Worm (Caenorhabditis elegans) whole organism, L4/young adult: ENCODE results near the gene fkh-3.

ENCODE experiments used
- W03F9.2 ChIP-seq: fragments of 150-350 bp; optimal IDR thresholded peaks from 2 replicates; lab custom pipeline; 2014; ENCODE audit warnings: missing biosample characterization, missing genetic modification characterization
- dao-5 ChIP-seq: sonication (generic microtip); optimal IDR thresholded peaks from 2 replicates; lab custom pipeline; 2016; ENCODE audit warnings: missing genotype, missing genetic modification characterization, moderate library complexity, missing compliant biosample characterization
- him-1 ChIP-seq: sonication (generic microtip); optimal IDR thresholded peaks from 2 replicates; lab custom pipeline; 2016; ENCODE audit warnings: missing genotype, missing genetic modification reagents, missing genetic modification characterization, missing compliant biosample characterization

Gene fkh-3

DNA sequence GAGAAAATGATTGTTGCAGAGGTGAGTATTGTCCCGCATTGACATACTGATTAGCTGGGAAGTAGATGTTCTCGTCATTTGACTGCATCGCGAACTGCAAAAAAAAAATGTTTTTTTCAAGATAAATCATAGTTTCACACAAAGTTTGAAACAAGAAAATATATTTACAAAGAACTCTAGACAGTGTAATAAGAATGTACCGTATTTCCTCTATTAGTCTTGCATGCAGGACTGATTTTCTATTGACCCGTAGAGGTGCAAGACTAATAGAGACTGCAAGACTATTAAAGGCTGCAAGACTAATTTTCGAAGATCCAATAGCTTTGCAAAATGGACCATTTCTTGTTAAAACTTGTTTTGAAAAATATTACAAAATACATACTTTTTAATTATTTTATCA lies at the start of gene fkh-3:
TSS of gene fkh-3 (minus strand) at position 101 of the 400 bp plus-strand sequence.
- TF ChIP-seq dao-5 (tag; lab: Kevin White, UChicago) (no peak), W03F9.2 (tag; lab: Kevin White, UChicago) (no peak), him-1 (tag; lab: Kevin White, UChicago) (no peak)

DNA sequence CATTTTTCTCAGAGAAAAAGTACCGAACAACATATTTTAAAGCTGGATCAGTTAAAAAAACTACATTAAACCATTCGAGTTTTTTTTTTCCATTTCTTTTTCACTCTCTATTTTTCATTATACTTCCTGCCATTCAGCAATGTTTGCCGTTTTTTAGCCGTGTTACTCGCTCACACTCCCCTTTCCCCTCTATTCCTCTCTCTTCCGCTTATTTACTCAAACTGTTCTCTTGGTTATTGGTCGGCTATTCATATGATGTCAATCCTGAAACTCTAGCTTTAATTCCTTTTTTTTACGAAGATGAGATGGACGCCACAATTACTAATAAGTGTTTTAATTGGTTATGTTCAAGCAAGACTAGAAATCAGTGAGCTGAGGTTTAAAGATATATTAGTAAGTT lies 48.6 kb upstream of the fkh-3 start, which contains the start of gene tre-4:
TSS of gene tre-4 (plus strand) at position 301 of the 400 bp plus-strand sequence.
- TF ChIP-seq dao-5 (tag; lab: Kevin White, UChicago) (no peak), him-1 (tag; lab: Kevin White, UChicago) (no peak), W03F9.2 (tag; lab: Kevin White, UChicago) (no peak)

DNA sequence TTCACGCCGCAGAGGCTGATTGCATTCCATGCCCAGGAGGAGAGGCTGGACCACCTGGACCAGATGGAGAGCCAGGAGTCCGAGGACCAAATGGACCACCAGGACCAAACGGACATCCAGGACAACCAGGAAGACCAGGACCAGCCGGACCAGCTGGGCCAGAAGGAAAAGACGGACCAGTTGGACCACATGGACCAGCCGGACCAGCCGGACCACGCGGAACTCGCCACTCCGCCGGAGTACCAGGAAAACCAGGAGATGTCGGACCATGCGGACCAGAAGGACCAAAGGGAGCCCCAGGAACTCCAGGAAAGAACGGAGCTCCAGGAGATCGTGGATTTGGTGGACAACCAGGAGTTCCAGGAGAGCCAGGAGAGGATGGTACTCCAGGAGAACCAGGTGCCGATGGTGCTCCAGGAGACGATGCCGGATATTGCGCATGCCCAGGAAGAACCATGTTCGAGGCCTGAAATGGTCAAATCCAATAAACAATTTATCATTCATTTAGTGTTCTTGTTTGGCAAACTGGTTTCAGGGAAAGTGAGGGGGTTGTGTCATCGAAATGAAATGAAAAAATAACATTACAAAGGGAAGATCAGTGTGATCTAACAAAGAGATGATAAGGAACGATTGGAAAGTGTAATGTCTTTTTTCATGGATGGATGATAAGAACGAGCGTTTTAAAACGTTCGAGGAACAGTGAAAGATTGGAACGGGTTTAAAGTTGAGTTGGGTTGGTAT lies 46.8 kb upstream of the fkh-3 start:
- TF ChIP-seq W03F9.2 (tag; lab: Kevin White, UChicago) (no peak), him-1 (tag; lab: Kevin White, UChicago) (no peak), dao-5 (tag; lab: Kevin White, UChicago) (no peak)

DNA sequence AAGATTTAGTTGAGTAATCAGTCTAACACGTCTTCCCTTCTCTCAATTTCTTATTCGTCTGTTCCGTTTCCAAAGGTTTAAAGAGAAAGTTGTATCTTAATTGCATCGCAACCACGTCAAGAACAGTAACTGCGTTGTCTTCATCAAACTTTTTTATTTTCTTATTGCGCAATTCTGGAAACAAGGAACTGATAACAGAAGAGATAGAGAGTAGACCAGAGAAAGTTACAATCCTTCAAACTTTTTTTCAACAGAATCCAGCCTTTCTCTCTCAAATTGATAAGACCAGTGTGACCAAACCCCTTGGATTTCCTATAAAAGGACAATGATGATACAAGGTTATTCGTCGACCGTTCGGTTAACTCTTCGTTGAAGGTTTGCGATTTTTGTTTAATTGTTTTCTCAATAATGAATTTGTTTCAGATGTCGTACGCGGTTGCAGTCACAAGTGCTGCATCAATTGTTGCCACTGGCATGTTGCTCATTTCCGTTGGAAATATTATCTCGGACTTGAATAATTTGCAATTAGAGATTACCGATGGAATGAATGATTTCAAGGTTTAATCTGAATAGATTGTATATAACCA lies 45.9 kb upstream of the fkh-3 start, which contains the start of gene col-184:
TSS of gene col-184 (plus strand) at position 409 of the 587 bp plus-strand sequence.
- TF ChIP-seq W03F9.2 (tag; lab: Kevin White, UChicago), result no peak
- TF ChIP-seq him-1 (tag; lab: Kevin White, UChicago), result no peak
- no peak for TF ChIP-seq dao-5 (tag; lab: Kevin White, UChicago)

DNA sequence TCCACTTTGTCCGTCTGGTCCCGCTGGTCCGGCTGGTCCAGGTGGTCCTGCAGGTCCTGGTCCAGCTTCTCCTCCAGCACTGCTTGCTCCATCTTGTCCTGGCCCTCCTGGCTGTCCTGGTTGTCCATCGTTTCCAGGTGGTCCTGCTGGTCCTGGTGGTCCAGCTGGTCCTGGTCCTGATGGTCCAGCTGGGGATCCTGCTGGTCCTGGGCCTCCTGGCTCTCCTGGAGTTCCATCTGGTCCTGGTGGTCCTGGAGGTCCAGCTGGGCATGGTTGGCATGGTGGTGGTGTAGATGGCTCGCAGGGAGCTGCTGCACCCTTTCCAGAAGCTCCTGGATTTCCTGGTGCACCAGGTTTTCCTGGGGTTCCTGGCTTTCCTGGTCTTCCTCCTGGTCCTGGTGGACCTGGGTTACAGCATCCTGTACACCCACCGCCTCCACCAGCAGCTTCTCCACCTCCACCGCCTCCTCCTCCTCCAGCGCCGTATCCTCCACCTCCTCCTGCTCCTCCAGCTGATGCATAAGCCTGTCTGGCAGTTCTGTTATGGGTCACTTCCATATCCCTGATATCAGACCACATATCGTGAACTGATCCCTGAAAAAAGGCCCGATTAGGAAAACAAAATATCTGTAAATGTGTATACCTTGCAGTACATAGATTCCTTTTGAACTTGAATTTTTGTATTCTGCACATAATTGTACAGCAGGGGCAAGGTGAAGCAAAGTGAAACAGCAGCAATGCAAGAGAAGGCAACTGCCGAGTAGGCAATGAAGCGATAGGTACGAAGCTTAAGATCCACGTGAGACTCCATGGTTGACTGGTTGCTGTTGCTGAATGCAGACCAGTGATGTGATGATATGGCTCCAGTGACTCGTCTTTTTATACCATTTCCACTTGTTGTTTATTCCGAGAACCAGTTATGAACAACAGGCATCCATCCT lies 44.0 kb upstream of the fkh-3 start, which contains the start of gene col-183:
TSS of gene col-183 (minus strand) at position 839 of the 941 bp plus-strand sequence.
- TF ChIP-seq W03F9.2 (tag; lab: Kevin White, UChicago) (no peak), dao-5 (tag; lab: Kevin White, UChicago) (no peak), him-1 (tag; lab: Kevin White, UChicago) (no peak)

DNA sequence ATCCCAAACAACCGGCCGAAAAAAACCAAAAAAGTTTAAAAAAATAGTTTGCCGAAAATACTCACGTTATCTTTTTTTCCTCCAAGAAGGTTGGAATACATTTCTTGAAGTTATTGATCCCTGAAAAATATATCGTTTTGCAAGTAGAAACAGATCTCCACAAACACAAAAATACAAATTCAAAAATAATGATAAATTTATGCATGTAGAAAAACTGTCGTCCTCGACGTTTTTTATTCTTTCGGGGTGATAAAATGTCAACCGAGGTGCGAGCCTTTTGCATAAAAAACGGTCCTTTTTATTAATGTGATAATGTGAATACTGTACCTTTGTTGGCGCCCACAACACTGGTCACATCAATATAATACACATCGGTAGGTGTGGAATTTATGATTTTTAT lies 40.6 kb upstream of the fkh-3 start, which contains the start of gene F02D10.2:
TSS of gene F02D10.2 (minus strand) at position 101 of the 400 bp plus-strand sequence.
- TF ChIP-seq him-1 (tag; lab: Kevin White, UChicago) (no peak), dao-5 (tag; lab: Kevin White, UChicago) (no peak), W03F9.2 (tag; lab: Kevin White, UChicago) (no peak)

DNA sequence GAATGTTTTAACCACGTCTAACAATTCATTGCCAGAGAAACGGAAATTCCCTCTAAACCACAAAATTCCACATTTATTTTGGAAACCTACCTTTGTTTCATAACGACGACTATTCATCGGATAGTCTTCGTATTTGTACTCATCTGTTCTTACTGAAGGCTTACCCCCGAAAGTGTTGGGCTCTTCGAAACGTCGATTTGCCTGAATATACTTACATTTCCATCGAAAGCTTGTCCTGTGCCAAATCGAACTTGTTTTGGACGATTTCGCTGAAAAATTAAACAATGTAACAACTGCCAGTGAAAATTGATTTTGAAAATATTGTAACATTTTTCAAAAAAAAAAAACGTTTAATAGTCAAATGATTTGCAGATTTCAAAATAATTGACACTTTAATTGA lies 39.3 kb upstream of the fkh-3 start, which contains the start of gene F02D10.3:
TSS of gene F02D10.3 (minus strand) at position 101 of the 400 bp plus-strand sequence.
- TF ChIP-seq him-1 (tag; lab: Kevin White, UChicago), result no peak
- TF ChIP-seq W03F9.2 (tag; lab: Kevin White, UChicago), result no peak
- no peak for TF ChIP-seq dao-5 (tag; lab: Kevin White, UChicago)

DNA sequence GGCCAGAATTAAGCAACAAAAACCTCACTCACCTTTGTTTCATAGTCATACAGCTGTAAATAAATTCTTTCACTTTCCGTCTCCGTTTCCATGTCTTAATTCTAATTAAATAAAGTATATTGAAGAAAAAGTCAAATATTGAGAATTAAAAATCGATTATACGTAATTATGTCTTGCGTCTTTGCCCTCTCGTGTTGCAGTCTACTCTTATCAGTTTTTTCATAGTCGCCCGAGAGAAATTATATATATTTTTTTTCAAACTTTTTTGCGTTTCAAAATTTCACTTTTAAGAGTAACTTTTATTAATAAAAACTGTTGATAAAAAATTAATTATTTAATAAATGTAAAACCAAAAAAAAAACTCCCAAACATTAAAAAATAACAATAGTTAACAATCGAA lies 33.2 kb upstream of the fkh-3 start, which contains the start of gene flr-1:
TSS of gene flr-1 (minus strand) at position 101 of the 400 bp plus-strand sequence.
- TF ChIP-seq W03F9.2 (tag; lab: Kevin White, UChicago), result no peak

DNA sequence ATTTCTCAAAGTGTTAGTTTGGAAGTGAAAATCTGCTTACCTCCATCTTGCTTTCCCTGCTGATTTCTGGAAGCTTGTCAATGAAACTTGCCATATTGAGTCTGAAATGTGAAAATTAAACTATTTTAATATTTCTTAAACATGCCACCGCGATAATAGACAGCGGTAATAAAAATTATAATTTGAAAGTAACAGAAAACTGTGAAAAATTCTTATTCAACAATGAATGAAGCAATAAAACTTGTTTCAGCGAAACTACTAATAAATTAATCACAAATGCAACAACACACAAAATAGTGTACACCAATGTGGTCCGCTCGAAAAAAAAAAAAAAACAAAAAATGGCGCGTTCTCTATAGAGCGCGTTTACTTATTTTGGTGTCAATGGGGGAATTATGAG lies 28.3 kb upstream of the fkh-3 start, which contains the start of gene F02D10.6:
TSS of gene F02D10.6 (minus strand) at position 101 of the 400 bp plus-strand sequence.
- TF ChIP-seq W03F9.2 (tag; lab: Kevin White, UChicago) (no peak), him-1 (tag; lab: Kevin White, UChicago) (no peak), dao-5 (tag; lab: Kevin White, UChicago) (no peak)

DNA sequence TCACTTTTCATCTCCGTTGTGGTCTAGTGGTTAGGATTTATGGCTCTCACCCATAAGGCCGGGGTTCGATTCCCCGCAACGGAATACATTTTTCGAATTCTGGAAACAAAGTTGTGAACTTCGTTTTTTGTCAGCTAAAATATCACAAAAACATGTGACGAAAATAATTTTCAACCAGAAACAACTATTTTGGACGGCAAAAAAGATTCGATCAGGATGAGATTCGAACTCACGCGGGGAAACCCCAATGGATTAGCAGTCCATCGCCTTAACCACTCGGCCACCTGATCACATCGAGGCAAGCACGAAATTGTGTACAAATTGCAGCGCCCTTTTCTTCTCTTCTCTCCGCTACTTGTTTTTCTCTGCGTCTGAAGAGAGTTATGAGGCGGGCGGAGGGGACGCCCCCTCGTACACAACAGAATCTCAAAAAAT lies 25.4 kb upstream of the fkh-3 start:
- TF ChIP-seq him-1 (tag; lab: Kevin White, UChicago) (peak; percentile 69), dao-5 (tag; lab: Kevin White, UChicago) (peak; percentile 68), W03F9.2 (tag; lab: Kevin White, UChicago) (peak; percentile 44)

DNA sequence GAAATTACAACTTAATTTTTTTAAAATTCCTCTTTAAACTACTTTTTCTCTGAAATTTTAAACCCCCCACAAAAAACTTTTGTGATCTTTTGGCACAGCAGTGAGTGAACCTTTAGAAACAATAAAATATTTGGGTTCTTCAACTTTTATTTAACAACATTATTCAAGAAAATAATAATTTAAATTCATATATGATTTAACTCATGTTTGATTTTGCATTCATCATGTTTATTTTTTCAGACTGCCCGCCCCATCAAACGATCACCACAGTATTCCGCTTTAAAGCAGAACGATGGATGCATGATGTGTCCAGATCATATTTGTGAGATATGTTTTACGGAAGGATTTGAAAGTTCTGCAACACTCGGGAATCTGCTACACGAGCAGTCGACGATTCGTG lies 23.2 kb upstream of the fkh-3 start, which contains the start of gene set-8:
TSS of gene set-8 (plus strand) at position 301 of the 400 bp plus-strand sequence.
- TF ChIP-seq dao-5 (tag; lab: Kevin White, UChicago) (no peak), him-1 (tag; lab: Kevin White, UChicago) (no peak), W03F9.2 (tag; lab: Kevin White, UChicago) (no peak)

DNA sequence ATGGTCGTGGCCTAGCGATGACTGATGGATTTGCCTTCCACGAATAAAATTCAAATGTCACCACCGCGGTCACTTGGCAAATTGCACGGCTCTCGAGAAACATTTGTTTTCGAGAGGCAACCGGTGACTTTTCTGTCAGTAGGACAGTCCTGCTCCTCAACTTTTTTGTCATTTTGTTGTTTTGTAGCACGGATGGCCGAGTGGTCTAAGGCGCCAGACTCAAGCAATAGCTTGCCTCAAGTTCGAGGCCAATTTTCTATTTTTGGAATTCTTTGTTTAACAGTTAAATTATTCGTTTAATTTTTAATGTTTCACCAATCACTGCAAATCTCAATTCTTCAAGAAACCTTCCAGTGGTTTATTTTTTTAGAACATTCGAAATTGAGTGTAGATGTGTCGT lies 21.0 kb upstream of the fkh-3 start:
- no peak for TF ChIP-seq him-1 (tag; lab: Kevin White, UChicago)
- TF ChIP-seq dao-5 (tag; lab: Kevin White, UChicago), result no peak
- no peak for TF ChIP-seq W03F9.2 (tag; lab: Kevin White, UChicago)
